Fruit fly (Drosophila melanogaster) whole organism, embryonic: ENCODE results near the gene CG33784.

Experiments used
- CG10462 ChIP-seq: fragments of 200-800 bp; sonication (Bioruptor generic); optimal IDR thresholded peaks from 2 replicates; lab custom pipeline; 2016; ENCODE audit warnings: missing biosample characterization, missing genetic modification characterization
- CG10543 ChIP-seq: fragments of 200-800 bp; sonication (Bioruptor generic); optimal IDR thresholded peaks from 3 replicates; lab custom pipeline; 2017; ENCODE audit warnings: missing biosample characterization, mild to moderate bottlenecking, missing genetic modification characterization, moderate library complexity
- CG12299 ChIP-seq: fragments of 200-800 bp; sonication (Bioruptor generic); optimal IDR thresholded peaks from 2 replicates; lab custom pipeline; 2018; ENCODE audit warnings: missing biosample characterization, mild to moderate bottlenecking, missing genetic modification characterization
- CG13424 ChIP-seq: fragments of 200-800 bp; sonication (Bioruptor generic); optimal IDR thresholded peaks from 2 replicates; lab custom pipeline; 2019; ENCODE audit warnings: missing biosample characterization, mild to moderate bottlenecking, missing genetic modification characterization, moderate library complexity
- CG15073 ChIP-seq: fragments of 200-800 bp; sonication (Bioruptor generic); optimal IDR thresholded peaks from 2 replicates; lab custom pipeline; 2016; ENCODE audit warnings: missing biosample characterization, missing genetic modification characterization
- CG1603 ChIP-seq: fragments of 200-800 bp; sonication (Bioruptor generic); optimal IDR thresholded peaks from 2 replicates; lab custom pipeline; 2019; ENCODE audit warnings: missing biosample characterization, mild to moderate bottlenecking, missing genetic modification characterization, moderate library complexity
- CG17328 ChIP-seq: fragments of 200-800 bp; sonication (Bioruptor generic); IDR thresholded peaks from 2 replicates; pipeline ENCODE4 v1.3.6; 2022; ENCODE audit warnings: missing biosample characterization, missing genetic modification characterization
- CG17385 ChIP-seq: fragments of 200-800 bp; sonication (Bioruptor generic); optimal IDR thresholded peaks from 3 replicates; lab custom pipeline; 2018; ENCODE audit warnings: missing biosample characterization, mild to moderate bottlenecking, missing genetic modification characterization
- CG1792 ChIP-seq: fragments of 200-800 bp; sonication (Bioruptor generic); optimal IDR thresholded peaks from 2 replicates; lab custom pipeline; 2016; ENCODE audit warnings: missing biosample characterization, missing genetic modification characterization
- CG34224 ChIP-seq: fragments of 200-800 bp; sonication (Bioruptor generic); IDR thresholded peaks from 3 replicates; pipeline ENCODE4 v1.3.6; 2022; ENCODE audit warnings: missing biosample characterization, missing genetic modification characterization; ENCODE audit not compliant: partially characterized antibody
- CG34422 ChIP-seq: fragments of 200-800 bp; sonication (Bioruptor generic); IDR thresholded peaks from 3 replicates; pipeline ENCODE4 v1.3.6; 2022; ENCODE audit warnings: missing biosample characterization, missing genetic modification characterization
- CG4617 ChIP-seq: fragments of 200-800 bp; sonication (Bioruptor generic); optimal IDR thresholded peaks from 3 replicates; lab custom pipeline; 2016; ENCODE audit warnings: missing biosample characterization, missing genetic modification characterization, borderline replicate concordance
- CG4707 ChIP-seq: fragments of 200-800 bp; sonication (Bioruptor generic); optimal IDR thresholded peaks from 2 replicates; lab custom pipeline; 2018; ENCODE audit warnings: missing biosample characterization, mild to moderate bottlenecking, missing genetic modification characterization, moderate library complexity
- CG7556 ChIP-seq: fragments of 200-800 bp; sonication (Bioruptor generic); optimal IDR thresholded peaks from 2 replicates; lab custom pipeline; 2017; ENCODE audit warnings: missing biosample characterization, mild to moderate bottlenecking, missing genetic modification characterization
- CG7963 ChIP-seq: fragments of 200-800 bp; sonication (Bioruptor generic); IDR thresholded peaks from 3 replicates; pipeline ENCODE4 v1.3.6; 2022; ENCODE audit warnings: missing biosample characterization, missing genetic modification characterization; ENCODE audit not compliant: partially characterized antibody
- CG8281 ChIP-seq: fragments of 200-800 bp; sonication (Bioruptor generic); optimal IDR thresholded peaks from 2 replicates; lab custom pipeline; 2018; ENCODE audit warnings: missing biosample characterization, mild to moderate bottlenecking, missing genetic modification characterization, moderate library complexity
- CG8290 ChIP-seq, 3 experiments: fragments of 200-800 bp; sonication (Bioruptor generic); optimal IDR thresholded peaks; 2 replicates each; lab custom pipeline; 2016 to 2019; ENCODE audit warnings: missing biosample characterization in 3 of 3, missing genetic modification characterization in 3 of 3, mild to moderate bottlenecking in 2 of 3, moderate library complexity in 1 of 3
- D19A ChIP-seq: fragments of 200-800 bp; optimal IDR thresholded peaks from 3 replicates; lab custom pipeline; 2019; ENCODE audit warnings: missing biosample characterization, mild to moderate bottlenecking, missing genetic modification characterization, moderate library complexity
- Dad ChIP-seq: fragments of 200-800 bp; sonication (Bioruptor generic); optimal IDR thresholded peaks from 3 replicates; lab custom pipeline; 2016; ENCODE audit warnings: missing biosample characterization, missing genetic modification characterization
- Deaf1 ChIP-seq: fragments of 200-800 bp; optimal IDR thresholded peaks from 3 replicates; lab custom pipeline; 2019; ENCODE audit warnings: missing biosample characterization, mild to moderate bottlenecking, missing genetic modification characterization, moderate library complexity
- Dfd ChIP-seq, 2 experiments: fragments of >200 bp; optimal IDR thresholded peaks; 2 replicates each; lab custom pipeline; 2017; ENCODE audit warnings: missing biosample characterization in 2 of 2, missing genetic modification characterization in 2 of 2
- Dip3 ChIP-seq: fragments of 200-800 bp; sonication (Bioruptor generic); optimal IDR thresholded peaks from 3 replicates; lab custom pipeline; 2016; ENCODE audit warnings: missing biosample characterization, missing genetic modification characterization
- Dll ChIP-seq: fragments of 200-800 bp; sonication (Bioruptor generic); IDR thresholded peaks from 4 replicates; pipeline ENCODE4 v1.3.6; 2022; ENCODE audit warnings: missing biosample characterization, missing genetic modification characterization; ENCODE audit not compliant: partially characterized antibody
- Hr78 ChIP-seq, 2 experiments: fragments of 200-800 bp in 1 of 2; fragments of >200 bp in 1 of 2; sonication (Bioruptor generic) in 1 of 2; optimal IDR thresholded peaks; 2 replicates each; lab custom pipeline; 2017 to 2019; ENCODE audit warnings: missing biosample characterization in 2 of 2, missing genetic modification characterization in 2 of 2, mild to moderate bottlenecking in 1 of 2, moderate library complexity in 1 of 2
- Mad ChIP-seq: fragments of 200-800 bp; sonication (Bioruptor generic); optimal IDR thresholded peaks from 2 replicates; lab custom pipeline; 2016; ENCODE audit warnings: missing biosample characterization, missing genetic modification characterization
- PHDP ChIP-seq: fragments of 200-800 bp; sonication (Bioruptor generic); optimal IDR thresholded peaks from 3 replicates; lab custom pipeline; 2018; ENCODE audit warnings: missing biosample characterization, mild to moderate bottlenecking, missing genetic modification characterization, moderate library complexity
- Ptx1 ChIP-seq: fragments of 200-800 bp; sonication (Bioruptor generic); IDR thresholded peaks from 2 replicates; pipeline ENCODE4 v1.3.6; 2022; ENCODE audit warnings: missing biosample characterization, missing genetic modification characterization
- Six4 ChIP-seq: fragments of 200-800 bp; sonication (Bioruptor generic); optimal IDR thresholded peaks from 2 replicates; lab custom pipeline; 2016; ENCODE audit warnings: missing biosample characterization, missing genetic modification characterization
- Taf1 ChIP-seq: fragments of 200-800 bp; sonication (Bioruptor generic); IDR thresholded peaks from 2 replicates; pipeline ENCODE4 v1.3.6; 2022; ENCODE audit warnings: missing biosample characterization, missing genetic modification characterization
- Xrp1 ChIP-seq: fragments of 200-800 bp; sonication (Bioruptor generic); IDR thresholded peaks from 2 replicates; pipeline ENCODE4 v1.3.6; 2022; ENCODE audit warnings: missing biosample characterization, missing genetic modification characterization
- aop ChIP-seq: fragments of 200-800 bp; sonication (Bioruptor generic); IDR thresholded peaks from 2 replicates; pipeline ENCODE4 v1.3.6; 2022; ENCODE audit warnings: missing biosample characterization, missing genetic modification characterization
- ara ChIP-seq: fragments of 200-800 bp; sonication (Bioruptor generic); IDR thresholded peaks from 2 replicates; pipeline ENCODE4 v1.3.6; 2022; ENCODE audit warnings: missing biosample characterization, missing genetic modification characterization
- bab2 ChIP-seq: fragments of 200-800 bp; sonication (Bioruptor generic); optimal IDR thresholded peaks from 2 replicates; lab custom pipeline; 2016; ENCODE audit warnings: missing biosample characterization, missing genetic modification characterization
- bbx ChIP-seq: fragments of 200-800 bp; sonication (Bioruptor generic); IDR thresholded peaks from 2 replicates; pipeline ENCODE4 v1.3.6; 2022; ENCODE audit warnings: missing biosample characterization, missing genetic modification characterization; ENCODE audit not compliant: partially characterized antibody
- bigmax ChIP-seq: fragments of 200-800 bp; sonication (Bioruptor generic); optimal IDR thresholded peaks from 2 replicates; lab custom pipeline; 2018; ENCODE audit warnings: missing biosample characterization, mild to moderate bottlenecking, missing genetic modification characterization
- cg ChIP-seq: fragments of 200-800 bp; sonication (Bioruptor generic); optimal IDR thresholded peaks from 3 replicates; lab custom pipeline; 2019; ENCODE audit warnings: missing biosample characterization, mild to moderate bottlenecking, missing genetic modification characterization, moderate library complexity
- grn ChIP-seq: fragments of 200-800 bp; sonication (Bioruptor generic); optimal IDR thresholded peaks from 3 replicates; lab custom pipeline; 2017; ENCODE audit warnings: missing biosample characterization, missing genetic modification characterization
- gsb ChIP-seq: fragments of 200-800 bp; sonication (Bioruptor generic); IDR thresholded peaks from 2 replicates; pipeline ENCODE4 v1.3.6; 2022; ENCODE audit warnings: missing biosample characterization, missing genetic modification characterization
- kah ChIP-seq: fragments of 200-800 bp; sonication (Bioruptor generic); optimal IDR thresholded peaks from 2 replicates; lab custom pipeline; 2018; ENCODE audit warnings: missing biosample characterization, mild to moderate bottlenecking, missing genetic modification characterization
- lbe ChIP-seq: fragments of 200-800 bp; sonication (Bioruptor generic); optimal IDR thresholded peaks from 2 replicates; lab custom pipeline; 2016; ENCODE audit warnings: missing biosample characterization, mild to moderate bottlenecking, missing genetic modification characterization
- nmo ChIP-seq: fragments of 200-800 bp; sonication (Bioruptor generic); optimal IDR thresholded peaks from 2 replicates; lab custom pipeline; 2018; ENCODE audit warnings: missing biosample characterization, mild to moderate bottlenecking, missing genetic modification characterization, moderate library complexity
- onecut ChIP-seq: fragments of 200-800 bp; sonication (Bioruptor generic); IDR thresholded peaks from 2 replicates; pipeline ENCODE4 v1.3.6; 2022; ENCODE audit warnings: missing biosample characterization, missing genetic modification characterization
- pnt ChIP-seq: fragments of 200-800 bp; sonication (Bioruptor generic); optimal IDR thresholded peaks from 3 replicates; lab custom pipeline; 2016; ENCODE audit warnings: missing biosample characterization, missing genetic modification characterization
- ro ChIP-seq: fragments of 200-800 bp; sonication (Bioruptor generic); IDR thresholded peaks from 2 replicates; pipeline ENCODE4 v1.3.6; 2022; ENCODE audit warnings: missing biosample characterization, missing genetic modification characterization
- scrt ChIP-seq: fragments of 200-800 bp; sonication (Bioruptor generic); optimal IDR thresholded peaks from 2 replicates; lab custom pipeline; 2018; ENCODE audit warnings: missing biosample characterization, mild to moderate bottlenecking, missing genetic modification characterization, moderate library complexity
- so ChIP-seq: fragments of 200-800 bp; sonication (Bioruptor generic); IDR thresholded peaks from 3 replicates; pipeline ENCODE4 v1.3.6; 2022; ENCODE audit warnings: missing biosample characterization, missing genetic modification characterization
- stwl ChIP-seq: fragments of 200-800 bp; sonication (Bioruptor generic); optimal IDR thresholded peaks from 3 replicates; lab custom pipeline; 2018; ENCODE audit warnings: missing biosample characterization, mild to moderate bottlenecking, missing genetic modification characterization, moderate library complexity
- toy ChIP-seq: fragments of 200-800 bp; sonication (Bioruptor generic); IDR thresholded peaks from 2 replicates; pipeline ENCODE4 v1.3.6; 2022; ENCODE audit warnings: missing biosample characterization, missing genetic modification characterization
- zfh2 ChIP-seq: fragments of 200-800 bp; sonication (Bioruptor generic); optimal IDR thresholded peaks from 2 replicates; lab custom pipeline; 2016; ENCODE audit warnings: missing biosample characterization, missing genetic modification characterization

CG33784 gene

DNA sequence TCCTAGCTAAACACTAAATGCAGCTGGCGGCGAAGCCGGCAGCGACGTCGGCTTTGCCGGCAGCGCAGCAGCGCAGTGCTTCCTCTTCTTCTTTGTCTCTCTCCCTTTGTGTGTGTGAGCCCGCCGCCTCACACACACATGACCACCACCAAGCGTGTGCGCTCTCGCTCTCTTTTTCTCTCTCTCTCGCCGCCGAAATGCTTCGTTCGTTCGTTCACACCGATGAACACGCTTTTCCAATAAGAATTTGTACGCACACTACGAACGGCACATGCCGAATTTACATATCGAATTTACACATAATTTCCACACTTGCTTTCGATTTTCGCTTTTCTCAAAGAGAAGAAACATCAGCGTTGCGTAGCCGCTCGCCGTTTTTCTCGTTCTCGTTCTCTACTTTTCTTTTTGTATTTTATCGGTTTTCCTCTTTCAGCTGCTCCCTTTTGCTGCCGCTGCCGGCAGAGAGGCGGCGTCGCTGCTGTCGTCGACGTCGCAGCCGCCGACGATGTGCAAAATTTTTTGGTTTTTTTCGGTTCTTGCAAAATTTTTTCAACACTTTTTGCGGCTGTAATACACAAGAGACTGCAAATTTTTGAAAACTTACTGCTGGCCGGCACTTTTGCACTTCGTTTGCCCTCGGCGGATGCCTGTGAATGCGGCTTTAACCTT, 41.6 kb downstream of the CG33784 start (continued):
- TF ChIP-seq PHDP: no peak
- no peak for TF ChIP-seq CG4617
- peak; percentile 16; the same call in 1 of the 2 replicates for TF ChIP-seq Ptx1 (GFP tag; lab: Robert Waterston, UW)
- no peak for TF ChIP-seq CG4707 (GFP tag; lab: Kevin White, UChicago)
- no peak for TF ChIP-seq Hr78 (GFP tag; optimal IDR thresholded peaks at IDR 0.05; lab: Kevin White, UChicago)
- no peak for TF ChIP-seq grn (GFP tag; lab: Kevin White, UChicago)
- TF ChIP-seq D19A (tag; lab: Kevin White, UChicago): peak; percentile 94
- TF ChIP-seq bbx (GFP tag; lab: Robert Waterston, UW): no peak
- 0 out of 2 replicates have a peak, but pooled peaks have one; percentile 17 for TF ChIP-seq ara (GFP tag; lab: Robert Waterston, UW)
- peak; percentile 19 for TF ChIP-seq CG10543 (GFP tag; lab: Kevin White, UChicago)
- TF ChIP-seq CG34422 (GFP tag; lab: Robert Waterston, UW): peak; percentile 27; the same call in 1 of the 3 replicates
- no peak for TF ChIP-seq CG1603 (tag; lab: Kevin White, UChicago)
- TF ChIP-seq CG34224 (GFP tag; lab: Robert Waterston, UW): peak; percentile 54; the same call in 1 of the 3 replicates
- TF ChIP-seq CG1792 (GFP tag; lab: Kevin White, UChicago): no peak
- TF ChIP-seq Deaf1 (tag; lab: Kevin White, UChicago): peak; percentile 89
- no peak for TF ChIP-seq CG17328
- no peak for TF ChIP-seq bab2 (GFP tag; lab: Kevin White, UChicago)
- peak; percentile 17 for TF ChIP-seq scrt (GFP tag; lab: Kevin White, UChicago)
- TF ChIP-seq CG15073 (GFP tag; lab: Kevin White, UChicago): no peak
- TF ChIP-seq Dip3 (GFP tag; lab: Kevin White, UChicago): no peak
- peak; percentile 53; the same call in 2 of the 4 replicates for TF ChIP-seq Dll (GFP tag; lab: Robert Waterston, UW)
- TF ChIP-seq gsb (GFP tag; lab: Robert Waterston, UW): no peak
- TF ChIP-seq CG10462 (GFP tag; lab: Kevin White, UChicago): no peak
- TF ChIP-seq stwl (tag; lab: Kevin White, UChicago): no peak
- no peak for TF ChIP-seq lbe (GFP tag; lab: Kevin White, UChicago)
- TF ChIP-seq CG8290 (GFP tag; optimal IDR thresholded peaks at IDR 0.05; lab: Kevin White, UChicago): no peak
- TF ChIP-seq CG8290 (tag; optimal IDR thresholded peaks at IDR 0.05; lab: Kevin White, UChicago): peak in 1 of 2 experiments; percentile 1
- TF ChIP-seq zfh2: no peak
- TF ChIP-seq so: no peak; the same call in 2 of the 3 replicates
- no peak for TF ChIP-seq Taf1 (GFP tag; lab: Robert Waterston, UW)
- no peak for TF ChIP-seq toy (GFP tag; lab: Robert Waterston, UW)
- no peak for TF ChIP-seq pnt (GFP tag; lab: Kevin White, UChicago)
- no peak for TF ChIP-seq CG12299 (tag; lab: Kevin White, UChicago)
- TF ChIP-seq Six4 (GFP tag; lab: Kevin White, UChicago): no peak
- peak; percentile 98 for TF ChIP-seq CG17385
- TF ChIP-seq Dfd (GFP tag; optimal IDR thresholded peaks at IDR 0.05; lab: Kevin White, UChicago): no peak
- TF ChIP-seq CG7556 (GFP tag; lab: Kevin White, UChicago): peak; percentile 3
- no peak for TF ChIP-seq ro
- TF ChIP-seq Dad (GFP tag; lab: Kevin White, UChicago): no peak
- TF ChIP-seq CG13424: peak; percentile 2
- TF ChIP-seq aop (GFP tag; lab: Robert Waterston, UW): no peak
- peak; percentile 56; the same call in 1 of the 2 replicates for TF ChIP-seq onecut (GFP tag; lab: Robert Waterston, UW)
- no peak for TF ChIP-seq CG8281
- TF ChIP-seq Xrp1 (GFP tag; lab: Robert Waterston, UW): 0 out of 2 replicates have a peak, but pooled peaks have one; percentile 30
- no peak for TF ChIP-seq CG7963
- peak; percentile 97 for TF ChIP-seq cg
- no peak for TF ChIP-seq bigmax (GFP tag; lab: Kevin White, UChicago)
- TF ChIP-seq Mad (GFP tag; lab: Kevin White, UChicago): no peak
- TF ChIP-seq nmo (GFP tag; lab: Kevin White, UChicago): no peak
- peak; percentile 45 for TF ChIP-seq kah (GFP tag; lab: Kevin White, UChicago)
